Fruit fly (Drosophila melanogaster): ENCODE results near the gene SA1.
A peak's percentile ranks its signal among the peaks of the same experiment; 100 is the strongest.

DNA sequence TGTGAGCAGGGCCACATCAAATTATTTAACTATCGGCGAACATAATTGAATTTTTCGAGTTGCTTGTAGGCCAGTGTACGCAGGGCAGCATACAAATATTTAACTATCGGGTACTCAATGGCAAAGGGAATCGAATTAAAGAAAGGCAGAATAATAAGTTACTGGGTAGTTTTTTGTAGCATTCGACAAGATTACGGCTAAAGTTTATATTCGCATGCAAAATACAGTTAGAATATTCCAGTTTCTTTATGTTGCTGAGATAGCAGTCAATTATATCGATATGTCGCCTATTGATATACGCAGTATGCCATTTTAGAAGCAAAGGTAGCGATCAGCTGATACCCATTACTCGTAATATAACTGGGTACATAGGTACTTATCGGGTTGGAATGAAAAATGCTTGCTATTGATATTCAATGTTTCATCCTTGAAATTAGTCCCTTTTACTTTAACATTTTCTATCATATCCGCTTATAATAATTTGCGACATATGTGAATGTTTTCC lies 17.8 kb downstream of the SA1 start:
- TF ChIP-seq CG8089 (GFP tag; optimal IDR thresholded peaks at IDR 0.05) (no peak), CG2116 (GFP tag; optimal IDR thresholded peaks at IDR 0.05) (peak; percentile 92), trh (GFP tag; optimal IDR thresholded peaks at IDR 0.05) (no peak), B-H1 (GFP tag; IDR thresholded peaks at IDR 0.05) (no peak; the same call in 2 of the 3 replicates), lola (GFP tag; optimal IDR thresholded peaks at IDR 0.05) (peak in 1 of 3 experiments; percentile 41), jigr1 (GFP tag; IDR thresholded peaks at IDR 0.05) (no peak), CG6854 (GFP tag; optimal IDR thresholded peaks at IDR 0.05) (peak; percentile 60), CG30403 (GFP tag; optimal IDR thresholded peaks at IDR 0.05) (peak; percentile 65), CG12236 (GFP tag; optimal IDR thresholded peaks at IDR 0.05) (no peak), crol (GFP tag; IDR thresholded peaks at IDR 0.05) (no peak), grn (GFP tag; optimal IDR thresholded peaks at IDR 0.05) (no peak), CG12219 (GFP tag; optimal IDR thresholded peaks at IDR 0.05) (peak; percentile 18), CG10366 (GFP tag; IDR thresholded peaks at IDR 0.05) (no peak), insv (GFP tag; optimal IDR thresholded peaks at IDR 0.05) (no peak)

Data from whole organism, embryonic.